Worm (Caenorhabditis elegans) whole organism, L4 larva: ENCODE results near the gene ostb-1.

Experiments used
- D1046.2 ChIP-seq: fragments of 200-800 bp; sonication (Bioruptor generic); IDR thresholded peaks from 2 replicates; pipeline ENCODE4 v1.3.6; 2022; ENCODE audit warnings: missing genetic modification characterization, missing compliant biosample characterization
- F49E8.2 ChIP-seq: sonication (generic microtip); optimal IDR thresholded peaks from 2 replicates; lab custom pipeline; 2016; ENCODE audit warnings: missing compliant biosample characterization, mild to moderate bottlenecking, missing genetic modification characterization, borderline replicate concordance
- T20F7.1 ChIP-seq: fragments of 200-800 bp; sonication (Bioruptor generic); optimal IDR thresholded peaks from 2 replicates; lab custom pipeline; 2018; ENCODE audit warnings: mild to moderate bottlenecking, missing genetic modification characterization, missing compliant biosample characterization
- Y5F2A.4 ChIP-seq: fragments of 200-800 bp; sonication (Bioruptor generic); optimal IDR thresholded peaks from 2 replicates; lab custom pipeline; 2018; ENCODE audit warnings: mild to moderate bottlenecking, missing genetic modification characterization, missing compliant biosample characterization
- ama-1 ChIP-seq: fragments of 150-350 bp; optimal IDR thresholded peaks from 2 replicates; lab custom pipeline; 2014; ENCODE audit warnings: inconsistent platforms, mixed read lengths
- arid-1 ChIP-seq: fragments of 200-800 bp; sonication (Bioruptor generic); conservative IDR thresholded peaks from 2 replicates; pipeline ENCODE4 v1.3.6; 2022; ENCODE audit warnings: missing genetic modification reagents, missing genetic modification characterization, missing compliant biosample characterization
- attf-4 ChIP-seq: sonication (generic microtip); optimal IDR thresholded peaks from 3 replicates; lab custom pipeline; 2017; ENCODE audit warnings: missing biosample characterization, missing genetic modification characterization
- ceh-32 ChIP-seq: sonication (generic microtip); optimal IDR thresholded peaks from 2 replicates; lab custom pipeline; 2016; ENCODE audit warnings: mild to moderate bottlenecking, missing genetic modification characterization, missing compliant biosample characterization; ENCODE audit not compliant: poor library complexity
- cey-2 ChIP-seq: sonication (generic microtip); optimal IDR thresholded peaks from 3 replicates; lab custom pipeline; 2017; ENCODE audit warnings: missing genetic modification characterization, mild to moderate bottlenecking, missing compliant biosample characterization, antibody characterized with exemption, borderline replicate concordance; ENCODE audit not compliant: insufficient read depth
- daf-12 ChIP-seq: fragments of 150-350 bp; optimal IDR thresholded peaks from 2 replicates; lab custom pipeline; 2014; ENCODE audit warnings: missing biosample characterization, missing genetic modification reagents, missing genetic modification characterization
- daf-8 ChIP-seq: fragments of 200-800 bp; sonication (Bioruptor generic); IDR thresholded peaks from 2 replicates; pipeline ENCODE4 v1.3.6; 2022; ENCODE audit warnings: missing genetic modification characterization, missing compliant biosample characterization
- egl-43 ChIP-seq: fragments of 200-800 bp; sonication (Bioruptor generic); IDR thresholded peaks from 2 replicates; pipeline ENCODE4 v1.3.6; 2022; ENCODE audit warnings: missing genetic modification reagents, missing genetic modification characterization, missing compliant biosample characterization
- fkh-10 ChIP-seq: fragments of 150-350 bp; optimal IDR thresholded peaks from 2 replicates; lab custom pipeline; 2014; ENCODE audit warnings: missing biosample characterization, missing genetic modification reagents, missing genetic modification characterization
- gei-8 ChIP-seq: fragments of 200-800 bp; sonication (Bioruptor generic); optimal IDR thresholded peaks from 2 replicates; lab custom pipeline; 2018; ENCODE audit warnings: mild to moderate bottlenecking, missing genetic modification characterization, missing compliant biosample characterization
- hlh-30 ChIP-seq: sonication (generic microtip); optimal IDR thresholded peaks from 2 replicates; lab custom pipeline; 2017; ENCODE audit warnings: antibody characterized with exemption, mild to moderate bottlenecking, missing genetic modification characterization, missing compliant biosample characterization; ENCODE audit not compliant: insufficient read depth
- lim-7 ChIP-seq: fragments of 200-800 bp; sonication (Bioruptor generic); IDR thresholded peaks from 2 replicates; pipeline ENCODE4 v1.3.6; 2022; ENCODE audit warnings: missing genetic modification characterization, missing compliant biosample characterization
- lin-1 ChIP-seq: fragments of 200-800 bp; sonication (Bioruptor generic); IDR thresholded peaks from 2 replicates; pipeline ENCODE4 v1.3.6; 2022; ENCODE audit warnings: missing genetic modification reagents, missing genetic modification characterization, missing compliant biosample characterization
- lin-13 ChIP-seq: fragments of 150-350 bp; optimal IDR thresholded peaks from 2 replicates; lab custom pipeline; 2014; ENCODE audit warnings: missing biosample characterization, missing genetic modification reagents, missing genetic modification characterization
- lin-29 ChIP-seq: fragments of 200-800 bp; sonication (Bioruptor generic); IDR thresholded peaks from 2 replicates; pipeline ENCODE4 v1.3.6; 2022; ENCODE audit warnings: missing genetic modification reagents, missing genetic modification characterization, missing compliant biosample characterization
- lin-38 ChIP-seq: fragments of 200-800 bp; sonication (Bioruptor generic); IDR thresholded peaks from 2 replicates; pipeline ENCODE4 v1.3.6; 2022; ENCODE audit warnings: missing genetic modification reagents, missing genetic modification characterization, missing compliant biosample characterization
- lir-3 ChIP-seq: sonication (generic microtip); optimal IDR thresholded peaks from 2 replicates; lab custom pipeline; 2016; ENCODE audit warnings: mild to moderate bottlenecking, missing genetic modification characterization, missing compliant biosample characterization
- lsy-2 ChIP-seq, 2 experiments: fragments of 150-350 bp in 1 of 2; sonication (generic microtip) in 1 of 2; optimal IDR thresholded peaks; 2 replicates each; lab custom pipeline; 2014 to 2017; ENCODE audit warnings: missing biosample characterization in 2 of 2, missing genetic modification characterization in 2 of 2
- mep-1 ChIP-seq: fragments of 150-350 bp; sonication (generic microtip); optimal IDR thresholded peaks from 3 replicates; lab custom pipeline; 2014; ENCODE audit warnings: missing biosample characterization, missing genetic modification characterization
- mxl-2 ChIP-seq: fragments of 200-800 bp; sonication (Bioruptor generic); conservative IDR thresholded peaks from 2 replicates; pipeline ENCODE4 v1.3.6; 2022; ENCODE audit warnings: missing genetic modification reagents, missing genetic modification characterization, missing compliant biosample characterization
- mxl-3 ChIP-seq: fragments of 200-800 bp; sonication (Bioruptor generic); optimal IDR thresholded peaks from 2 replicates; lab custom pipeline; 2018; ENCODE audit warnings: mild to moderate bottlenecking, missing genetic modification characterization, missing compliant biosample characterization
- nhr-10 ChIP-seq: fragments of 150-350 bp; optimal IDR thresholded peaks from 2 replicates; lab custom pipeline; 2014; ENCODE audit warnings: missing biosample characterization, missing genetic modification characterization
- nhr-102 ChIP-seq: sonication (generic microtip); optimal IDR thresholded peaks from 2 replicates; lab custom pipeline; 2016; ENCODE audit warnings: mild to moderate bottlenecking, missing genetic modification characterization, moderate library complexity, missing compliant biosample characterization
- nhr-111 ChIP-seq: fragments of 200-800 bp; sonication (Bioruptor generic); optimal IDR thresholded peaks from 2 replicates; lab custom pipeline; 2018; ENCODE audit warnings: mild to moderate bottlenecking, missing genetic modification characterization, missing compliant biosample characterization
- nhr-237 ChIP-seq: sonication (generic microtip); optimal IDR thresholded peaks from 2 replicates; lab custom pipeline; 2017; ENCODE audit warnings: missing biosample characterization, missing genetic modification characterization
- nhr-25 ChIP-seq: sonication (generic microtip); optimal IDR thresholded peaks from 2 replicates; lab custom pipeline; 2017; ENCODE audit warnings: missing genetic modification characterization, mild to moderate bottlenecking, missing compliant biosample characterization, antibody characterized with exemption, moderate library complexity, borderline replicate concordance; ENCODE audit not compliant: insufficient read depth
- nhr-28 ChIP-seq: fragments of 150-350 bp; optimal IDR thresholded peaks from 2 replicates; lab custom pipeline; 2014; ENCODE audit warnings: missing biosample characterization, missing genetic modification characterization
- nhr-41 ChIP-seq: fragments of 200-800 bp; sonication (Bioruptor generic); IDR thresholded peaks from 2 replicates; pipeline ENCODE4 v1.3.6; 2022; ENCODE audit warnings: missing genetic modification reagents, missing genetic modification characterization, missing compliant biosample characterization
- nhr-42 ChIP-seq: fragments of 200-800 bp; sonication (Bioruptor generic); IDR thresholded peaks from 2 replicates; pipeline ENCODE4 v1.3.6; 2022; ENCODE audit warnings: missing genetic modification characterization, missing compliant biosample characterization
- pha-4 ChIP-seq, 2 experiments: fragments of 150-350 bp in 1 of 2; fragments of 200-800 bp in 1 of 2; sonication (Bioruptor generic) in 1 of 2; IDR thresholded peaks in 1 of 2; optimal IDR thresholded peaks in 1 of 2; 2 replicates each; pipeline versions ENCODE4 v1.3.6 to Lab custom; 2014 to 2022; ENCODE audit warnings: missing genetic modification characterization in 2 of 2, missing genetic modification reagents in 2 of 2, missing biosample characterization in 1 of 2, missing compliant biosample characterization in 1 of 2
- php-3 ChIP-seq: fragments of 200-800 bp; sonication (Bioruptor generic); IDR thresholded peaks from 2 replicates; pipeline ENCODE4 v1.3.6; 2022; ENCODE audit warnings: missing genetic modification reagents, missing genetic modification characterization, missing compliant biosample characterization
- pqm-1 ChIP-seq: sonication (generic microtip); optimal IDR thresholded peaks from 2 replicates; lab custom pipeline; 2017; ENCODE audit warnings: missing biosample characterization, missing genetic modification characterization
- sdz-12 ChIP-seq: fragments of 200-800 bp; sonication (Bioruptor generic); optimal IDR thresholded peaks from 2 replicates; lab custom pipeline; 2018; ENCODE audit warnings: mild to moderate bottlenecking, missing genetic modification characterization, missing compliant biosample characterization
- set-16 ChIP-seq: fragments of 200-800 bp; sonication (Bioruptor generic); IDR thresholded peaks from 2 replicates; pipeline ENCODE4 v1.3.6; 2022; ENCODE audit warnings: missing genetic modification reagents, missing genetic modification characterization, missing compliant biosample characterization
- skn-1 ChIP-seq: fragments of 150-350 bp; optimal IDR thresholded peaks from 2 replicates; lab custom pipeline; 2014; ENCODE audit warnings: missing biosample characterization, missing genetic modification characterization
- snpc-4 ChIP-seq: fragments of 150-350 bp; optimal IDR thresholded peaks from 2 replicates; lab custom pipeline; 2014; ENCODE audit warnings: missing biosample characterization, missing genetic modification characterization
- tag-97 ChIP-seq: fragments of 200-800 bp; sonication (Bioruptor generic); IDR thresholded peaks from 2 replicates; pipeline ENCODE4 v1.3.6; 2022; ENCODE audit warnings: missing genetic modification characterization, missing compliant biosample characterization
- vab-7 ChIP-seq: fragments of 200-800 bp; sonication (Bioruptor generic); IDR thresholded peaks from 2 replicates; pipeline ENCODE4 v1.3.6; 2022; ENCODE audit warnings: missing genetic modification reagents, missing genetic modification characterization, missing compliant biosample characterization
- zag-1 ChIP-seq: fragments of 150-350 bp; optimal IDR thresholded peaks from 2 replicates; lab custom pipeline; 2014; ENCODE audit warnings: missing biosample characterization, missing genetic modification characterization
- zfp-3 ChIP-seq: fragments of 200-800 bp; sonication (Bioruptor generic); conservative IDR thresholded peaks from 2 replicates; pipeline ENCODE4 v1.3.6; 2022; ENCODE audit warnings: missing genetic modification reagents, missing genetic modification characterization, missing compliant biosample characterization
- zip-11 ChIP-seq: fragments of 200-800 bp; sonication (Bioruptor generic); IDR thresholded peaks from 2 replicates; pipeline ENCODE4 v1.3.6; 2022; ENCODE audit warnings: missing genetic modification characterization, missing compliant biosample characterization
- zip-2 ChIP-seq: fragments of 150-350 bp; optimal IDR thresholded peaks from 2 replicates; lab custom pipeline; 2014; ENCODE audit warnings: missing biosample characterization, missing genetic modification characterization
- ztf-11 ChIP-seq: fragments of 150-350 bp; optimal IDR thresholded peaks from 2 replicates; lab custom pipeline; 2014; ENCODE audit warnings: missing biosample characterization, missing genetic modification characterization
- ztf-7 ChIP-seq: fragments of 150-350 bp; optimal IDR thresholded peaks from 2 replicates; lab custom pipeline; 2014; ENCODE audit warnings: missing biosample characterization, missing genetic modification characterization

ostb-1 gene

ce11 chrII:7814915-7815314, 49.4 kb upstream of the ostb-1 start (continued):
- no peak for TF ChIP-seq zip-11 (GFP tag; lab: Robert Waterston, UW)
- peak; percentile 89 for TF ChIP-seq pqm-1 (tag; lab: Kevin White, UChicago)
- peak; percentile 7 for TF ChIP-seq hlh-30
- no peak for TF ChIP-seq lir-3 (tag; lab: Kevin White, UChicago)
- TF ChIP-seq php-3 (GFP tag; lab: Robert Waterston, UW): peak; percentile 96
- no peak for TF ChIP-seq nhr-10
- no peak for TF ChIP-seq attf-4
- no peak for TF ChIP-seq gei-8 (GFP tag; lab: Kevin White, UChicago)
- TF ChIP-seq skn-1 (tag; lab: Kevin White, UChicago): no peak
- TF ChIP-seq mxl-2 (GFP tag; lab: Robert Waterston, UW): no peak
- TF ChIP-seq egl-43 (GFP tag; lab: Robert Waterston, UW): no peak
- TF ChIP-seq cey-2 (tag; lab: Kevin White, UChicago): no peak
- no peak for TF ChIP-seq mxl-3

DNA sequence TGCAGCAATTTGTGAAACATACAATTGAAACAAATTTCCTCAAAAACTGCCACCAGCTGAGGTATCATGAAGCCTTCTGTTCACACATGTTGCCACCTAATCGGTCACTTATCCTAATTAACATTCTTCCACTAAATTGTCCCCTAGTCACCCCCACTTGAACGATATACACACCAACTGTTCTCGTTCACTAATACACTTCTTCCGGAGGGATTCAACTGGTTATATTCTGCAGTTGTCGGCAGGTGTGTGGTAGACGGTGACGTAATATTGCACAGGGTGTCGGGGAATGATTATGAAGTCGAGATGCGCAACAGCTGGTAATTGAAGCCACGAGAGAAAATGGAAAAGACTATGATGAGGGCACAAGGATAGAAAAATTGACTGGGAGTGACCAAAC, 48.9 kb upstream of the ostb-1 start:
- TF ChIP-seq ztf-7 (tag; lab: Kevin White, UChicago) (no peak), arid-1 (no peak), mep-1 (tag; lab: Kevin White, UChicago) (no peak), lin-13 (GFP tag; lab: Kevin White, UChicago) (no peak), zfp-3 (GFP tag; lab: Robert Waterston, UW) (no peak), vab-7 (GFP tag; lab: Robert Waterston, UW) (no peak), tag-97 (GFP tag; lab: Robert Waterston, UW) (no peak), daf-8 (GFP tag; lab: Robert Waterston, UW) (no peak), nhr-10 (no peak), lin-38 (GFP tag; lab: Robert Waterston, UW) (no peak), nhr-102 (no peak), ama-1 (lab: Kevin White, UChicago) (no peak), nhr-237 (no peak), zag-1 (tag; lab: Kevin White, UChicago) (no peak), set-16 (GFP tag; lab: Robert Waterston, UW) (no peak), D1046.2 (GFP tag; lab: Robert Waterston, UW) (no peak), attf-4 (no peak), lin-29 (GFP tag; lab: Robert Waterston, UW) (no peak), lin-1 (no peak), daf-12 (no peak)

ce11 chrII:7816163-7816776, 48.0 kb upstream of the ostb-1 start, which contains the start of gene cki-2:
TSS of gene cki-2 (plus strand) at chrII:7816499.
- TF ChIP-seq snpc-4 (tag; lab: Kevin White, UChicago): no peak
- TF ChIP-seq nhr-28: peak; percentile 4
- no peak for TF ChIP-seq hlh-30
- no peak for TF ChIP-seq F49E8.2
- TF ChIP-seq ceh-32 (tag; lab: Kevin White, UChicago): no peak
- no peak for TF ChIP-seq nhr-42 (GFP tag; lab: Robert Waterston, UW)
- TF ChIP-seq nhr-111: no peak
- no peak for TF ChIP-seq sdz-12 (GFP tag; lab: Kevin White, UChicago)
- TF ChIP-seq nhr-25 (tag; lab: Kevin White, UChicago): no peak
- TF ChIP-seq nhr-41 (GFP tag; lab: Robert Waterston, UW): no peak
- no peak for TF ChIP-seq cey-2 (tag; lab: Kevin White, UChicago)
- peak in 1 of 2 experiments; percentile 7 for TF ChIP-seq lsy-2 (tag; optimal IDR thresholded peaks at IDR 0.05; lab: Kevin White, UChicago)
- no peak for TF ChIP-seq ztf-11 (tag; lab: Kevin White, UChicago)
- no peak for TF ChIP-seq php-3 (GFP tag; lab: Robert Waterston, UW)
- no peak for TF ChIP-seq T20F7.1
- no peak for TF ChIP-seq D1046.2 (GFP tag; lab: Robert Waterston, UW)
- no peak for TF ChIP-seq zip-2 (tag; lab: Kevin White, UChicago)
- no peak for TF ChIP-seq pha-4 (GFP tag; IDR thresholded peaks at IDR 0.05; lab: Robert Waterston, UW)
- no peak for TF ChIP-seq pha-4 (tag; optimal IDR thresholded peaks at IDR 0.05; lab: Kevin White, UChicago)
- TF ChIP-seq lim-7 (GFP tag; lab: Robert Waterston, UW): no peak
- TF ChIP-seq mep-1 (tag; lab: Kevin White, UChicago): no peak
- no peak for TF ChIP-seq nhr-102
- no peak for TF ChIP-seq gei-8 (GFP tag; lab: Kevin White, UChicago)
- TF ChIP-seq fkh-10 (GFP tag; lab: Kevin White, UChicago): no peak
- no peak for TF ChIP-seq Y5F2A.4
